Fruit fly (Drosophila melanogaster) whole organism, embryonic: ENCODE data around the gene Gmap.

Experiments
- Atf-2 ChIP-seq: fragments of 200-800 bp; sonication (Bioruptor generic); optimal IDR thresholded peaks from 2 replicates; lab custom pipeline; 2016; ENCODE audit warnings: missing biosample characterization, missing genetic modification characterization
- Awh ChIP-seq: fragments of 200-800 bp; sonication (Bioruptor generic); IDR thresholded peaks from 2 replicates; pipeline ENCODE4, ENCODE4 v1.3.6; 2022; ENCODE audit warnings: missing biosample characterization, missing genetic modification characterization
- Bteb2 ChIP-seq: fragments of 200-800 bp; sonication (Bioruptor generic); optimal IDR thresholded peaks from 2 replicates; lab custom pipeline; 2016; ENCODE audit warnings: missing biosample characterization, missing genetic modification characterization
- C15 ChIP-seq: fragments of 200-800 bp; sonication (Bioruptor generic); IDR thresholded peaks from 3 replicates; pipeline ENCODE4 v1.3.6; 2022; ENCODE audit warnings: missing biosample characterization, missing genetic modification characterization
- CG10979 ChIP-seq: fragments of 200-800 bp; sonication (Bioruptor generic); optimal IDR thresholded peaks from 2 replicates; lab custom pipeline; 2018; ENCODE audit warnings: missing biosample characterization, mild to moderate bottlenecking, missing genetic modification characterization, moderate library complexity
- CG11247 ChIP-seq: fragments of 200-800 bp; sonication (Bioruptor generic); IDR thresholded peaks from 2 replicates; pipeline ENCODE4 v1.3.6; 2022; ENCODE audit warnings: missing biosample characterization, missing genetic modification characterization
- CG12155 ChIP-seq: fragments of 200-800 bp; sonication (Bioruptor generic); optimal IDR thresholded peaks from 3 replicates; lab custom pipeline; 2016; ENCODE audit warnings: missing biosample characterization, missing genetic modification characterization
- CG12659 ChIP-seq: fragments of 200-800 bp; sonication (Bioruptor generic); optimal IDR thresholded peaks from 3 replicates; lab custom pipeline; 2017; ENCODE audit warnings: mild to moderate bottlenecking, missing biosample characterization, missing genetic modification reagents, missing genetic modification characterization
- CG12942 ChIP-seq: fragments of 200-800 bp; sonication (Bioruptor generic); optimal IDR thresholded peaks from 3 replicates; lab custom pipeline; 2016; ENCODE audit warnings: missing biosample characterization, missing genetic modification characterization
- CG13624 ChIP-seq: fragments of 200-800 bp; sonication (Bioruptor generic); optimal IDR thresholded peaks from 2 replicates; lab custom pipeline; 2016; ENCODE audit warnings: missing biosample characterization, missing genetic modification characterization
- CG15269 ChIP-seq: fragments of 200-800 bp; sonication (Bioruptor generic); optimal IDR thresholded peaks from 2 replicates; lab custom pipeline; 2018; ENCODE audit warnings: missing biosample characterization, mild to moderate bottlenecking, missing genetic modification characterization, moderate library complexity
- CG15601 ChIP-seq: fragments of 200-800 bp; sonication (Bioruptor generic); optimal IDR thresholded peaks from 3 replicates; lab custom pipeline; 2019; ENCODE audit warnings: missing biosample characterization, mild to moderate bottlenecking, missing genetic modification characterization, moderate library complexity
- CG1602 ChIP-seq: fragments of 200-800 bp; sonication (Bioruptor generic); optimal IDR thresholded peaks from 3 replicates; lab custom pipeline; 2016; ENCODE audit warnings: missing biosample characterization, missing genetic modification characterization
- CG17361 ChIP-seq: fragments of 200-800 bp; sonication (Bioruptor generic); IDR thresholded peaks from 3 replicates; pipeline ENCODE4 v1.3.6; 2022; ENCODE audit warnings: missing biosample characterization, missing genetic modification characterization
- CG2875 ChIP-seq: fragments of 200-800 bp; sonication (Bioruptor generic); optimal IDR thresholded peaks from 2 replicates; lab custom pipeline; 2017; ENCODE audit warnings: missing biosample characterization, mild to moderate bottlenecking, missing genetic modification characterization, missing genetic modification reagents
- CG31365 ChIP-seq: fragments of 200-800 bp; sonication (Bioruptor generic); optimal IDR thresholded peaks from 2 replicates; lab custom pipeline; 2018; ENCODE audit warnings: missing biosample characterization, mild to moderate bottlenecking, missing genetic modification characterization
- CG4282 ChIP-seq: fragments of 200-800 bp; sonication (Bioruptor generic); optimal IDR thresholded peaks from 2 replicates; lab custom pipeline; 2016; ENCODE audit warnings: missing biosample characterization, missing genetic modification characterization
- CG4730 ChIP-seq: fragments of 200-800 bp; sonication (Bioruptor generic); IDR thresholded peaks from 2 replicates; pipeline ENCODE4 v1.3.6; 2022; ENCODE audit warnings: missing biosample characterization, missing genetic modification characterization
- CG4820 ChIP-seq: fragments of 200-800 bp; sonication (Bioruptor generic); optimal IDR thresholded peaks from 3 replicates; lab custom pipeline; 2016; ENCODE audit warnings: missing biosample characterization, missing genetic modification characterization
- CG5245 ChIP-seq: fragments of 200-800 bp; sonication (Bioruptor generic); optimal IDR thresholded peaks from 3 replicates; lab custom pipeline; 2016; ENCODE audit warnings: missing biosample characterization, missing genetic modification characterization
- CG6272 ChIP-seq: fragments of 200-800 bp; sonication (Bioruptor generic); IDR thresholded peaks from 2 replicates; pipeline ENCODE4 v1.3.6; 2022; ENCODE audit warnings: missing biosample characterization, missing genetic modification characterization
- CG6654 ChIP-seq: fragments of 200-800 bp; sonication (Bioruptor generic); optimal IDR thresholded peaks from 2 replicates; lab custom pipeline; 2017; ENCODE audit warnings: missing biosample characterization, mild to moderate bottlenecking, missing genetic modification characterization
- CG8281 ChIP-seq: fragments of 200-800 bp; sonication (Bioruptor generic); optimal IDR thresholded peaks from 2 replicates; lab custom pipeline; 2018; ENCODE audit warnings: missing biosample characterization, mild to moderate bottlenecking, missing genetic modification characterization, moderate library complexity
- CG8765 ChIP-seq: fragments of 200-800 bp; sonication (Bioruptor generic); IDR thresholded peaks from 2 replicates; pipeline ENCODE4 v1.3.6; 2022; ENCODE audit warnings: missing biosample characterization, missing genetic modification characterization
- CG9437 ChIP-seq: fragments of 200-800 bp; sonication (Bioruptor generic); optimal IDR thresholded peaks from 2 replicates; lab custom pipeline; 2018; ENCODE audit warnings: missing biosample characterization, mild to moderate bottlenecking, missing genetic modification characterization
- Dip3 ChIP-seq: fragments of 200-800 bp; sonication (Bioruptor generic); optimal IDR thresholded peaks from 3 replicates; lab custom pipeline; 2016; ENCODE audit warnings: missing biosample characterization, missing genetic modification characterization
- Dp ChIP-seq: fragments of 200-800 bp; sonication (Bioruptor generic); optimal IDR thresholded peaks from 2 replicates; lab custom pipeline; 2018; ENCODE audit warnings: missing biosample characterization, mild to moderate bottlenecking, missing genetic modification characterization, moderate library complexity
- Drgx ChIP-seq: fragments of 200-800 bp; sonication (Bioruptor generic); IDR thresholded peaks from 2 replicates; pipeline ENCODE4 v1.3.6; 2022; ENCODE audit warnings: missing biosample characterization, missing genetic modification characterization
- ERR ChIP-seq: fragments of 200-800 bp; sonication (Bioruptor generic); optimal IDR thresholded peaks from 2 replicates; lab custom pipeline; 2016; ENCODE audit warnings: missing biosample characterization, missing genetic modification characterization
- Fer1 ChIP-seq: fragments of 200-800 bp; sonication (Bioruptor generic); optimal IDR thresholded peaks from 2 replicates; lab custom pipeline; 2017; ENCODE audit warnings: missing biosample characterization, mild to moderate bottlenecking, missing genetic modification characterization
- HHEX ChIP-seq: fragments of 200-800 bp; sonication (Bioruptor generic); optimal IDR thresholded peaks from 3 replicates; lab custom pipeline; 2017; ENCODE audit warnings: missing biosample characterization, mild to moderate bottlenecking, missing genetic modification characterization, missing genetic modification reagents
- HmgD ChIP-seq: fragments of 200-800 bp; sonication (Bioruptor generic); optimal IDR thresholded peaks from 3 replicates; lab custom pipeline; 2016; ENCODE audit warnings: missing biosample characterization, missing genetic modification characterization
- Hmr ChIP-seq: fragments of 200-800 bp; sonication (Bioruptor generic); optimal IDR thresholded peaks from 3 replicates; lab custom pipeline; 2017; ENCODE audit warnings: mild to moderate bottlenecking, missing biosample characterization, missing genetic modification reagents, missing genetic modification characterization
- Hr51 ChIP-seq, 2 experiments: fragments of 200-800 bp; sonication (Bioruptor generic); optimal IDR thresholded peaks; 2 replicates in 1 of 2; 3 replicates in 1 of 2; lab custom pipeline; 2016 to 2018; ENCODE audit warnings: missing biosample characterization in 2 of 2, missing genetic modification characterization in 2 of 2, mild to moderate bottlenecking in 1 of 2, moderate library complexity in 1 of 2
- NK7.1 ChIP-seq: fragments of 200-800 bp; sonication (Bioruptor generic); optimal IDR thresholded peaks from 3 replicates; lab custom pipeline; 2016; ENCODE audit warnings: missing biosample characterization, missing genetic modification characterization
- Nf-YA ChIP-seq: fragments of 200-800 bp; sonication (Bioruptor generic); IDR thresholded peaks from 2 replicates; pipeline ENCODE4 v1.3.6; 2022; ENCODE audit warnings: missing biosample characterization, missing genetic modification characterization
- Rfx ChIP-seq: fragments of 200-800 bp; sonication (Bioruptor generic); IDR thresholded peaks from 2 replicates; pipeline ENCODE4 v1.3.6; 2022; ENCODE audit warnings: missing biosample characterization, missing genetic modification characterization
- Sry-δ ChIP-seq: fragments of 200-800 bp; sonication (Bioruptor generic); optimal IDR thresholded peaks from 2 replicates; lab custom pipeline; 2016; ENCODE audit warnings: missing biosample characterization, missing genetic modification characterization
- TFAM ChIP-seq: fragments of 200-800 bp; sonication (Bioruptor generic); optimal IDR thresholded peaks from 2 replicates; lab custom pipeline; 2017; ENCODE audit warnings: missing biosample characterization, missing genetic modification characterization, inconsistent platforms
- ara ChIP-seq: fragments of 200-800 bp; sonication (Bioruptor generic); IDR thresholded peaks from 2 replicates; pipeline ENCODE4 v1.3.6; 2022; ENCODE audit warnings: missing biosample characterization, missing genetic modification characterization
- dan ChIP-seq: fragments of 200-800 bp; sonication (Bioruptor generic); IDR thresholded peaks from 2 replicates; pipeline ENCODE4 v1.3.6; 2022; ENCODE audit warnings: missing biosample characterization, missing genetic modification characterization
- dmrt99B ChIP-seq: fragments of 200-800 bp; sonication (Bioruptor generic); optimal IDR thresholded peaks from 2 replicates; lab custom pipeline; 2018; ENCODE audit warnings: missing biosample characterization, mild to moderate bottlenecking, missing genetic modification characterization, moderate library complexity
- gcm2 ChIP-seq: fragments of 200-800 bp; sonication (Bioruptor generic); optimal IDR thresholded peaks from 2 replicates; lab custom pipeline; 2016; ENCODE audit warnings: missing biosample characterization, missing genetic modification characterization
- hth ChIP-seq: fragments of >200 bp; optimal IDR thresholded peaks from 2 replicates; lab custom pipeline; 2017; ENCODE audit warnings: inconsistent platforms
- kay ChIP-seq: fragments of 200-800 bp; sonication (Bioruptor generic); optimal IDR thresholded peaks from 2 replicates; lab custom pipeline; 2016; ENCODE audit warnings: missing biosample characterization, missing genetic modification characterization
- klu ChIP-seq: fragments of 200-800 bp; sonication (Bioruptor generic); IDR thresholded peaks from 2 replicates; pipeline ENCODE4 v1.3.6; 2022; ENCODE audit warnings: missing biosample characterization, missing genetic modification characterization
- pb ChIP-seq: fragments of 200-800 bp; sonication (Bioruptor generic); optimal IDR thresholded peaks from 3 replicates; lab custom pipeline; 2016; ENCODE audit warnings: missing biosample characterization, missing genetic modification characterization
- pum ChIP-seq: fragments of 200-800 bp; sonication (Bioruptor generic); optimal IDR thresholded peaks from 2 replicates; lab custom pipeline; 2016; ENCODE audit warnings: missing biosample characterization, missing genetic modification characterization
- ranshi ChIP-seq: fragments of 200-800 bp; sonication (Bioruptor generic); IDR thresholded peaks from 2 replicates; pipeline ENCODE4 v1.3.6; 2022; ENCODE audit warnings: missing biosample characterization, missing genetic modification characterization
- ro ChIP-seq: fragments of 200-800 bp; sonication (Bioruptor generic); IDR thresholded peaks from 2 replicates; pipeline ENCODE4 v1.3.6; 2022; ENCODE audit warnings: missing biosample characterization, missing genetic modification characterization
- sug ChIP-seq: fragments of 200-800 bp; optimal IDR thresholded peaks from 2 replicates; lab custom pipeline; 2019; ENCODE audit warnings: missing biosample characterization, mild to moderate bottlenecking, missing genetic modification characterization, moderate library complexity
- tll ChIP-seq, 2 experiments: fragments of 200-800 bp in 1 of 2; fragments of >200 bp in 1 of 2; sonication (Bioruptor generic) in 1 of 2; optimal IDR thresholded peaks; 2 replicates each; lab custom pipeline; 2017 to 2019; ENCODE audit warnings: missing biosample characterization in 2 of 2, missing genetic modification characterization in 2 of 2, mild to moderate bottlenecking in 1 of 2, moderate library complexity in 1 of 2
- unpg ChIP-seq: fragments of 200-800 bp; sonication (Bioruptor generic); optimal IDR thresholded peaks from 3 replicates; lab custom pipeline; 2018; ENCODE audit warnings: missing biosample characterization, mild to moderate bottlenecking, missing genetic modification characterization, moderate library complexity

Gmap gene

dm6 chrX:15453121-15453520, 33.6 kb upstream of the Gmap start, which contains the start of gene CG11655 (continued):
- peak; percentile 45; the same call in 1 of the 2 replicates for TF ChIP-seq Rfx (GFP tag; lab: Robert Waterston, UW)
- no peak for TF ChIP-seq CG5245 (GFP tag; lab: Kevin White, UChicago)
- no peak for TF ChIP-seq CG17361
- TF ChIP-seq Hmr: no peak
- TF ChIP-seq CG31365 (tag; lab: Kevin White, UChicago): no peak
- no peak for TF ChIP-seq CG6272 (GFP tag; lab: Robert Waterston, UW)
- peak; percentile 3 for TF ChIP-seq CG12155 (GFP tag; lab: Kevin White, UChicago)
- TF ChIP-seq Dip3 (GFP tag; lab: Kevin White, UChicago): no peak
- TF ChIP-seq HHEX (GFP tag; lab: Kevin White, UChicago): no peak
- TF ChIP-seq CG15601 (tag; lab: Kevin White, UChicago): no peak
- TF ChIP-seq C15 (GFP tag; lab: Robert Waterston, UW): no peak
- TF ChIP-seq Sry-δ (GFP tag; lab: Kevin White, UChicago): no peak
- TF ChIP-seq CG4730 (GFP tag; lab: Robert Waterston, UW): no peak
- TF ChIP-seq TFAM (GFP tag; lab: Kevin White, UChicago): no peak
- no peak for TF ChIP-seq CG4820 (GFP tag; lab: Kevin White, UChicago)
- no peak for TF ChIP-seq CG8765 (GFP tag; lab: Robert Waterston, UW)
- peak; percentile 21 for TF ChIP-seq unpg (GFP tag; lab: Kevin White, UChicago)
- TF ChIP-seq Awh (GFP tag; lab: Robert Waterston, UW): no peak
- no peak for TF ChIP-seq CG15269 (tag; lab: Kevin White, UChicago)
- no peak for TF ChIP-seq tll (GFP tag; optimal IDR thresholded peaks at IDR 0.05; lab: Kevin White, UChicago)
- TF ChIP-seq ranshi (GFP tag; lab: Robert Waterston, UW): 0 out of 2 replicates have a peak, but pooled peaks have one; percentile 36
- TF ChIP-seq dmrt99B (tag; lab: Kevin White, UChicago): no peak
- no peak for TF ChIP-seq ERR
- no peak for TF ChIP-seq CG4282 (GFP tag; lab: Kevin White, UChicago)
- TF ChIP-seq Fer1: no peak
- TF ChIP-seq pum (GFP tag; lab: Kevin White, UChicago): no peak
- TF ChIP-seq CG11247: no peak
- peak; percentile 23 for TF ChIP-seq CG10979
- TF ChIP-seq CG6654 (GFP tag; lab: Kevin White, UChicago): no peak
- TF ChIP-seq CG8281 (tag; lab: Kevin White, UChicago): no peak
- no peak for TF ChIP-seq CG13624
- TF ChIP-seq gcm2 (GFP tag; lab: Kevin White, UChicago): no peak
- peak; percentile 24 for TF ChIP-seq sug (tag; lab: Kevin White, UChicago)
- no peak for TF ChIP-seq Nf-YA (GFP tag; lab: Robert Waterston, UW)
- TF ChIP-seq ro (GFP tag; lab: Robert Waterston, UW): no peak
- TF ChIP-seq Bteb2 (GFP tag; lab: Kevin White, UChicago): no peak
- no peak for TF ChIP-seq Dp (GFP tag; lab: Kevin White, UChicago)
- TF ChIP-seq pb: no peak
- no peak for TF ChIP-seq CG2875 (GFP tag; lab: Kevin White, UChicago)
- no peak for TF ChIP-seq CG12942 (GFP tag; lab: Kevin White, UChicago)
- TF ChIP-seq dan (GFP tag; lab: Robert Waterston, UW): no peak
- TF ChIP-seq Drgx (GFP tag; lab: Robert Waterston, UW): peak; percentile 12; the same call in 1 of the 2 replicates
- TF ChIP-seq Atf-2 (GFP tag; lab: Kevin White, UChicago): no peak
- no peak for TF ChIP-seq Hr51 (GFP tag; optimal IDR thresholded peaks at IDR 0.05; lab: Kevin White, UChicago)
- peak; percentile 24 for TF ChIP-seq CG1602 (GFP tag; lab: Kevin White, UChicago)
- no peak for TF ChIP-seq hth (lab: Kevin White, UChicago)
- no peak for TF ChIP-seq NK7.1 (GFP tag; lab: Kevin White, UChicago)
- no peak for TF ChIP-seq CG9437 (GFP tag; lab: Kevin White, UChicago)
- TF ChIP-seq klu (GFP tag; lab: Robert Waterston, UW): no peak
- TF ChIP-seq HmgD: no peak
- peak; percentile 47; the same call in 1 of the 2 replicates for TF ChIP-seq ara (GFP tag; lab: Robert Waterston, UW)
- peak; percentile 29 for TF ChIP-seq CG12659 (GFP tag; lab: Kevin White, UChicago)
- no peak for TF ChIP-seq kay (GFP tag; lab: Kevin White, UChicago)
